Fruit fly (Drosophila melanogaster) whole organism, adult: Measurements from ENCODE around the gene Tsp.

Experiments
- CG11617 ChIP-seq: fragments of 200-800 bp; sonication (Bioruptor generic); optimal IDR thresholded peaks from 2 replicates; lab custom pipeline; 2017; ENCODE audit warnings: mild to moderate bottlenecking, missing biosample characterization, missing genetic modification reagents, missing genetic modification characterization
- CG14711 ChIP-seq: fragments of 200-800 bp; sonication (Bioruptor generic); optimal IDR thresholded peaks from 2 replicates; lab custom pipeline; 2018; ENCODE audit warnings: missing biosample characterization, mild to moderate bottlenecking, missing genetic modification characterization, moderate library complexity
- CG1620 ChIP-seq: fragments of 200-800 bp; sonication (Bioruptor generic); optimal IDR thresholded peaks from 2 replicates; lab custom pipeline; 2016; ENCODE audit warnings: missing biosample characterization, missing genetic modification characterization
- CG5204 ChIP-seq: fragments of 200-800 bp; sonication (Bioruptor generic); optimal IDR thresholded peaks from 2 replicates; lab custom pipeline; 2016; ENCODE audit warnings: missing biosample characterization, missing genetic modification characterization
- CG7101 ChIP-seq: fragments of 200-800 bp; sonication (Bioruptor generic); optimal IDR thresholded peaks from 2 replicates; lab custom pipeline; 2018; ENCODE audit warnings: missing biosample characterization, mild to moderate bottlenecking, missing genetic modification characterization, moderate library complexity
- Clk ChIP-seq: fragments of 200-800 bp; sonication (Bioruptor generic); optimal IDR thresholded peaks from 2 replicates; lab custom pipeline; 2017; ENCODE audit warnings: missing biosample characterization, missing genetic modification characterization
- Crg-1 ChIP-seq: fragments of 200-800 bp; sonication (Bioruptor generic); optimal IDR thresholded peaks from 2 replicates; lab custom pipeline; 2016; ENCODE audit warnings: missing biosample characterization, missing genetic modification characterization
- Hr96 ChIP-seq: fragments of 200-800 bp; sonication (Bioruptor generic); optimal IDR thresholded peaks from 2 replicates; lab custom pipeline; 2016; ENCODE audit warnings: missing biosample characterization, missing genetic modification characterization
- Mnt ChIP-seq: fragments of 200-800 bp; sonication (Bioruptor generic); optimal IDR thresholded peaks from 2 replicates; lab custom pipeline; 2016; ENCODE audit warnings: missing biosample characterization, mild to moderate bottlenecking, missing genetic modification characterization
- cic ChIP-seq: fragments of 200-800 bp; sonication (Bioruptor generic); optimal IDR thresholded peaks from 2 replicates; lab custom pipeline; 2017; ENCODE audit warnings: missing biosample characterization, mild to moderate bottlenecking, missing genetic modification characterization, moderate library complexity
- cnc ChIP-seq, 2 experiments: fragments of >200 bp; optimal IDR thresholded peaks; 2 replicates each; lab custom pipeline; 2017
- ovo ChIP-seq: fragments of 200-800 bp; sonication (Bioruptor generic); optimal IDR thresholded peaks from 2 replicates; lab custom pipeline; 2016; ENCODE audit warnings: missing biosample characterization, missing genetic modification characterization
- pad ChIP-seq: fragments of 200-800 bp; sonication (Bioruptor generic); optimal IDR thresholded peaks from 3 replicates; lab custom pipeline; 2017; ENCODE audit warnings: missing biosample characterization, missing genetic modification characterization, mild to moderate bottlenecking, moderate library complexity, missing genetic modification reagents
- tj ChIP-seq: fragments of 200-800 bp; sonication (Bioruptor generic); optimal IDR thresholded peaks from 3 replicates; lab custom pipeline; 2017; ENCODE audit warnings: missing biosample characterization, mild to moderate bottlenecking, missing genetic modification characterization, moderate library complexity

DNA sequence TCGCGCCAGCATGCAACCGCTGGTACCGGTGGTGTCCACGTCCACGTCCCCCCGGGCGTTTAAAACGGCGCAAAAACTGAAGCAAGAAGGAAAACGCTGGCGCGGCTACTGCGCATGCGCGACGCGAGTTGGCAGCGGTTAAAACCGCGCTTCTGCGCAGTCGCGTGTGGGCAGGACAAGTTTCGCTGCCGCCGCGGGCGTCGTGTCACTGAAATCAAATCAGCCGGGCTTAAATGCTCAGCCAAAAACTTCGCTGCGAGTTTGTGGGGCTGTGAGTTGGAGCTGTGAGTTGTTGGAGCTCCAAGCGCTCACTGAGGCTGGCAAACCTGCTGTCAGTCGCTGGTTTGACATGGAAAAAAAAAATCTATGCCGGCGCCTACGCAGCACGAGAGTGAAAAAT is 3.8 kb downstream of the Tsp start:
- TF ChIP-seq CG1620 (GFP tag; lab: Kevin White, UChicago): no peak
- TF ChIP-seq Clk (GFP tag; lab: Kevin White, UChicago): no peak
- no peak for TF ChIP-seq cnc (optimal IDR thresholded peaks at IDR 0.05; lab: Kevin White, UChicago)
- no peak for TF ChIP-seq Hr96 (GFP tag; lab: Kevin White, UChicago)
- no peak for TF ChIP-seq CG11617 (GFP tag; lab: Kevin White, UChicago)
- no peak for TF ChIP-seq Crg-1 (GFP tag; lab: Kevin White, UChicago)
- no peak for TF ChIP-seq ovo (GFP tag; lab: Kevin White, UChicago)
- TF ChIP-seq CG7101: no peak
- no peak for TF ChIP-seq pad
- no peak for TF ChIP-seq CG5204
- no peak for TF ChIP-seq cic
- no peak for TF ChIP-seq CG14711 (tag; lab: Kevin White, UChicago)
- no peak for TF ChIP-seq Mnt (GFP tag; lab: Kevin White, UChicago)
- no peak for TF ChIP-seq tj (GFP tag; lab: Kevin White, UChicago)
